Fruit fly (Drosophila melanogaster): ENCODE results near the gene brat.

- TF ChIP-seq h (optimal IDR thresholded peaks at IDR 0.05) (no peak), psq (optimal IDR thresholded peaks at IDR 0.05) (no peak)
These were observed 8.7 kb downstream of the brat start for dm6 chr2L:19142176-19142870.

All from Kc167 (cell line).